Fruit fly (Drosophila melanogaster): ENCODE measurements around the gene CG17681.

The CG17681 gene

dm6 chr2L:18153068-18153467, at the start of gene CG17681:
TSS of gene CG17681 (plus strand) at chr2L:18153123.
- TF ChIP-seq Sin3A (optimal IDR thresholded peaks at IDR 0.05) (no peak), Myc (optimal IDR thresholded peaks at IDR 0.05) (no peak)

dm6 chr2L:18112435-18112834, 40.5 kb upstream of the CG17681 start:
- TF ChIP-seq psq (optimal IDR thresholded peaks at IDR 0.05) = no peak
- TF ChIP-seq h (optimal IDR thresholded peaks at IDR 0.05) = no peak
- no peak for TF ChIP-seq Myc (optimal IDR thresholded peaks at IDR 0.05)
- TF ChIP-seq ttk (optimal IDR thresholded peaks at IDR 0.05) = no peak
- no peak for TF ChIP-seq insv (optimal IDR thresholded peaks at IDR 0.05)
- no peak for TF ChIP-seq Sin3A (optimal IDR thresholded peaks at IDR 0.05)

- no peak for TF ChIP-seq Myc (optimal IDR thresholded peaks at IDR 0.05)
- no peak for TF ChIP-seq h (optimal IDR thresholded peaks at IDR 0.05)
- TF ChIP-seq ttk (optimal IDR thresholded peaks at IDR 0.05) = no peak
- TF ChIP-seq insv (optimal IDR thresholded peaks at IDR 0.05) = no peak
- no peak for TF ChIP-seq Sin3A (optimal IDR thresholded peaks at IDR 0.05)
- TF ChIP-seq psq (optimal IDR thresholded peaks at IDR 0.05) = no peak
Measured at dm6 chr2L:18113079-18113478, 39.8 kb upstream of the CG17681 start, which contains the start of gene CG44476. TSS of gene CG44476 (minus strand) at chr2L:18113179.

- no peak for TF ChIP-seq Myc (optimal IDR thresholded peaks at IDR 0.05)
- no peak for TF ChIP-seq psq (optimal IDR thresholded peaks at IDR 0.05)
- TF ChIP-seq insv (optimal IDR thresholded peaks at IDR 0.05) = no peak
- TF ChIP-seq h (optimal IDR thresholded peaks at IDR 0.05) = no peak
Measured at dm6 chr2L:18114176-18114703, 38.7 kb upstream of the CG17681 start, which contains the start of gene CG15152. TSS of gene CG15152 (plus strand) at chr2L:18114547.

dm6 chr2L:18115104-18115503, 37.8 kb upstream of the CG17681 start:
- TF ChIP-seq h (optimal IDR thresholded peaks at IDR 0.05) (no peak), Sin3A (optimal IDR thresholded peaks at IDR 0.05) (no peak), ttk (optimal IDR thresholded peaks at IDR 0.05) (no peak), Myc (optimal IDR thresholded peaks at IDR 0.05) (no peak), insv (optimal IDR thresholded peaks at IDR 0.05) (no peak), psq (optimal IDR thresholded peaks at IDR 0.05) (no peak)

- no peak for TF ChIP-seq psq (optimal IDR thresholded peaks at IDR 0.05)
- no peak for TF ChIP-seq insv (optimal IDR thresholded peaks at IDR 0.05)
- TF ChIP-seq Myc (optimal IDR thresholded peaks at IDR 0.05) = no peak
- TF ChIP-seq Sin3A (optimal IDR thresholded peaks at IDR 0.05) = no peak
- no peak for TF ChIP-seq ttk (optimal IDR thresholded peaks at IDR 0.05)
- TF ChIP-seq h (optimal IDR thresholded peaks at IDR 0.05) = no peak
Measured at dm6 chr2L:18119643-18120042, 33.3 kb upstream of the CG17681 start, which contains the start of gene CG5758. TSS of gene CG5758 (plus strand) at chr2L:18119995.

dm6 chr2L:18121367-18122230, 31.3 kb upstream of the CG17681 start:
- no peak for TF ChIP-seq ttk (optimal IDR thresholded peaks at IDR 0.05)
- no peak for TF ChIP-seq h (optimal IDR thresholded peaks at IDR 0.05)
- TF ChIP-seq insv (optimal IDR thresholded peaks at IDR 0.05) = no peak
- no peak for TF ChIP-seq Sin3A (optimal IDR thresholded peaks at IDR 0.05)
- TF ChIP-seq Myc (optimal IDR thresholded peaks at IDR 0.05) = no peak
- no peak for TF ChIP-seq psq (optimal IDR thresholded peaks at IDR 0.05)

dm6 chr2L:18122231-18122551, 30.7 kb upstream of the CG17681 start:
- no peak for TF ChIP-seq h (optimal IDR thresholded peaks at IDR 0.05)
- TF ChIP-seq psq (optimal IDR thresholded peaks at IDR 0.05) = no peak
- no peak for TF ChIP-seq Sin3A (optimal IDR thresholded peaks at IDR 0.05)
- no peak for TF ChIP-seq Myc (optimal IDR thresholded peaks at IDR 0.05)
- no peak for TF ChIP-seq ttk (optimal IDR thresholded peaks at IDR 0.05)
- TF ChIP-seq insv (optimal IDR thresholded peaks at IDR 0.05) = no peak

dm6 chr2L:18122920-18123319, 30.0 kb upstream of the CG17681 start:
- TF ChIP-seq psq (optimal IDR thresholded peaks at IDR 0.05) (no peak), insv (optimal IDR thresholded peaks at IDR 0.05) (no peak), Sin3A (optimal IDR thresholded peaks at IDR 0.05) (no peak), Myc (optimal IDR thresholded peaks at IDR 0.05) (no peak), h (optimal IDR thresholded peaks at IDR 0.05) (no peak), ttk (optimal IDR thresholded peaks at IDR 0.05) (no peak)

dm6 chr2L:18125649-18126048, 27.3 kb upstream of the CG17681 start, which contains the start of gene Grl36b:
TSS of gene Grl36b (minus strand) at chr2L:18125749.
- TF ChIP-seq h (optimal IDR thresholded peaks at IDR 0.05) (no peak), ttk (optimal IDR thresholded peaks at IDR 0.05) (no peak), Sin3A (optimal IDR thresholded peaks at IDR 0.05) (no peak), insv (optimal IDR thresholded peaks at IDR 0.05) (no peak), Myc (optimal IDR thresholded peaks at IDR 0.05) (no peak), psq (optimal IDR thresholded peaks at IDR 0.05) (no peak)

- TF ChIP-seq Myc (optimal IDR thresholded peaks at IDR 0.05) = no peak
- no peak for TF ChIP-seq Sin3A (optimal IDR thresholded peaks at IDR 0.05)
- no peak for TF ChIP-seq ttk (optimal IDR thresholded peaks at IDR 0.05)
- TF ChIP-seq h (optimal IDR thresholded peaks at IDR 0.05) = no peak
- TF ChIP-seq psq (optimal IDR thresholded peaks at IDR 0.05) = no peak
- TF ChIP-seq insv (optimal IDR thresholded peaks at IDR 0.05) = no peak
Measured at dm6 chr2L:18134615-18135014, 18.3 kb upstream of the CG17681 start.

- TF ChIP-seq psq (optimal IDR thresholded peaks at IDR 0.05) = no peak
- TF ChIP-seq Myc (optimal IDR thresholded peaks at IDR 0.05) = no peak
- no peak for TF ChIP-seq ttk (optimal IDR thresholded peaks at IDR 0.05)
- TF ChIP-seq h (optimal IDR thresholded peaks at IDR 0.05) = no peak
- no peak for TF ChIP-seq insv (optimal IDR thresholded peaks at IDR 0.05)
- no peak for TF ChIP-seq Sin3A (optimal IDR thresholded peaks at IDR 0.05)
Measured at dm6 chr2L:18136427-18136857, 16.5 kb upstream of the CG17681 start.

All from Kc167 (cell line).